Fruit fly (Drosophila melanogaster) whole organism, embryonic: Measurements from ENCODE around the gene CG16965.

Experiments used
- CG10267 ChIP-seq: fragments of 200-800 bp; sonication (Bioruptor generic); optimal IDR thresholded peaks from 2 replicates; lab custom pipeline; 2018; ENCODE audit warnings: missing biosample characterization, mild to moderate bottlenecking, missing genetic modification characterization, moderate library complexity
- CG10979 ChIP-seq: fragments of 200-800 bp; sonication (Bioruptor generic); optimal IDR thresholded peaks from 2 replicates; lab custom pipeline; 2018; ENCODE audit warnings: missing biosample characterization, mild to moderate bottlenecking, missing genetic modification characterization, moderate library complexity
- CG11093 ChIP-seq: fragments of 200-800 bp; sonication (Bioruptor generic); IDR thresholded peaks from 3 replicates; pipeline ENCODE4 v1.3.6; 2022; ENCODE audit warnings: missing biosample characterization, missing genetic modification characterization
- CG12104 ChIP-seq: fragments of 200-800 bp; sonication (Bioruptor generic); optimal IDR thresholded peaks from 3 replicates; lab custom pipeline; 2016; ENCODE audit warnings: missing biosample characterization, missing genetic modification characterization
- CG13123 ChIP-seq: fragments of 200-800 bp; sonication (Bioruptor generic); optimal IDR thresholded peaks from 2 replicates; lab custom pipeline; 2016; ENCODE audit warnings: missing biosample characterization, missing genetic modification characterization
- CG13296 ChIP-seq: fragments of 200-800 bp; sonication (Bioruptor generic); optimal IDR thresholded peaks from 3 replicates; lab custom pipeline; 2018; ENCODE audit warnings: missing biosample characterization, mild to moderate bottlenecking, missing genetic modification characterization
- CG14014 ChIP-seq: fragments of 200-800 bp; sonication (Bioruptor generic); IDR thresholded peaks from 2 replicates; pipeline ENCODE4 v1.3.6; 2022; ENCODE audit warnings: missing biosample characterization, missing genetic modification characterization
- CG16779 ChIP-seq: fragments of 200-800 bp; sonication (Bioruptor generic); IDR thresholded peaks from 2 replicates; pipeline ENCODE4 v1.3.6; 2022; ENCODE audit warnings: missing biosample characterization, missing genetic modification characterization
- CG17186 ChIP-seq: fragments of 200-800 bp; sonication (Bioruptor generic); optimal IDR thresholded peaks from 3 replicates; lab custom pipeline; 2017; ENCODE audit warnings: missing biosample characterization, missing genetic modification reagents, missing genetic modification characterization
- CG17912 ChIP-seq: fragments of 200-800 bp; sonication (Bioruptor generic); optimal IDR thresholded peaks from 2 replicates; lab custom pipeline; 2018; ENCODE audit warnings: missing biosample characterization, mild to moderate bottlenecking, missing genetic modification characterization
- CG2199 ChIP-seq: fragments of 200-800 bp; sonication (Bioruptor generic); IDR thresholded peaks from 3 replicates; pipeline ENCODE4 v1.3.6; 2022; ENCODE audit warnings: missing biosample characterization, missing genetic modification characterization
- CG3163 ChIP-seq: fragments of 200-800 bp; sonication (Bioruptor generic); optimal IDR thresholded peaks from 3 replicates; lab custom pipeline; 2016; ENCODE audit warnings: missing biosample characterization, missing genetic modification characterization
- CG3407 ChIP-seq: fragments of 200-800 bp; sonication (Bioruptor generic); optimal IDR thresholded peaks from 2 replicates; lab custom pipeline; 2018; ENCODE audit warnings: missing biosample characterization, mild to moderate bottlenecking, missing genetic modification characterization
- CG3838 ChIP-seq: fragments of 200-800 bp; sonication (Bioruptor generic); optimal IDR thresholded peaks from 3 replicates; lab custom pipeline; 2016; ENCODE audit warnings: missing biosample characterization, missing genetic modification characterization
- CG6175 ChIP-seq: fragments of 200-800 bp; sonication (Bioruptor generic); IDR thresholded peaks from 3 replicates; pipeline ENCODE4 v1.3.6; 2022; ENCODE audit warnings: missing biosample characterization, missing genetic modification characterization
- CG7786 ChIP-seq: fragments of 200-800 bp; sonication (Bioruptor generic); optimal IDR thresholded peaks from 2 replicates; lab custom pipeline; 2016; ENCODE audit warnings: missing biosample characterization, missing genetic modification characterization
- CkIIα-i1 ChIP-seq: fragments of 200-800 bp; sonication (Bioruptor generic); IDR thresholded peaks from 2 replicates; pipeline ENCODE4 v1.3.6; 2022; ENCODE audit warnings: missing biosample characterization, missing genetic modification characterization
- D ChIP-seq, 2 experiments: fragments of 200-800 bp in 1 of 2; fragments of >200 bp in 1 of 2; sonication (Bioruptor generic) in 1 of 2; optimal IDR thresholded peaks; 2 replicates in 1 of 2; 3 replicates in 1 of 2; lab custom pipeline; 2017; ENCODE audit warnings: mild to moderate bottlenecking in 1 of 2, missing biosample characterization in 1 of 2, missing genetic modification characterization in 1 of 2, missing genetic modification reagents in 1 of 2
- Dad ChIP-seq: fragments of 200-800 bp; sonication (Bioruptor generic); optimal IDR thresholded peaks from 3 replicates; lab custom pipeline; 2016; ENCODE audit warnings: missing biosample characterization, missing genetic modification characterization
- Doc2 ChIP-seq: fragments of 200-800 bp; sonication (Bioruptor generic); IDR thresholded peaks from 2 replicates; pipeline ENCODE4 v1.3.6; 2022; ENCODE audit warnings: missing biosample characterization, missing genetic modification characterization
- Dp ChIP-seq: fragments of 200-800 bp; sonication (Bioruptor generic); optimal IDR thresholded peaks from 2 replicates; lab custom pipeline; 2018; ENCODE audit warnings: missing biosample characterization, mild to moderate bottlenecking, missing genetic modification characterization, moderate library complexity
- ERR ChIP-seq: fragments of 200-800 bp; sonication (Bioruptor generic); optimal IDR thresholded peaks from 2 replicates; lab custom pipeline; 2016; ENCODE audit warnings: missing biosample characterization, missing genetic modification characterization
- Elba2 ChIP-seq: fragments of 200-800 bp; sonication (Bioruptor generic); optimal IDR thresholded peaks from 3 replicates; lab custom pipeline; 2016; ENCODE audit warnings: missing biosample characterization, missing genetic modification characterization
- Ets97D ChIP-seq: fragments of 200-800 bp; sonication (Bioruptor generic); optimal IDR thresholded peaks from 3 replicates; lab custom pipeline; 2016; ENCODE audit warnings: missing biosample characterization, missing genetic modification characterization
- HHEX ChIP-seq: fragments of 200-800 bp; sonication (Bioruptor generic); optimal IDR thresholded peaks from 3 replicates; lab custom pipeline; 2017; ENCODE audit warnings: missing biosample characterization, mild to moderate bottlenecking, missing genetic modification characterization, missing genetic modification reagents
- Meics ChIP-seq: fragments of 200-800 bp; sonication (Bioruptor generic); optimal IDR thresholded peaks from 2 replicates; lab custom pipeline; 2017; ENCODE audit warnings: missing biosample characterization, mild to moderate bottlenecking, missing genetic modification characterization
- Oli ChIP-seq: fragments of 200-800 bp; sonication (Bioruptor generic); optimal IDR thresholded peaks from 2 replicates; lab custom pipeline; 2018; ENCODE audit warnings: missing biosample characterization, mild to moderate bottlenecking, missing genetic modification characterization, moderate library complexity
- Sox102F ChIP-seq: fragments of 200-800 bp; sonication (Bioruptor generic); optimal IDR thresholded peaks from 2 replicates; lab custom pipeline; 2018; ENCODE audit warnings: missing biosample characterization, mild to moderate bottlenecking, missing genetic modification characterization, moderate library complexity
- Ssrp ChIP-seq: fragments of 200-800 bp; sonication (Bioruptor generic); optimal IDR thresholded peaks from 2 replicates; lab custom pipeline; 2018; ENCODE audit warnings: missing biosample characterization, mild to moderate bottlenecking, missing genetic modification characterization, moderate library complexity
- Xbp1 ChIP-seq: fragments of 200-800 bp; sonication (Bioruptor generic); optimal IDR thresholded peaks from 3 replicates; lab custom pipeline; 2016; ENCODE audit warnings: missing biosample characterization, mild to moderate bottlenecking, missing genetic modification characterization
- YL-1 ChIP-seq: fragments of 200-800 bp; sonication (Bioruptor generic); optimal IDR thresholded peaks from 3 replicates; lab custom pipeline; 2017; ENCODE audit warnings: missing biosample characterization, mild to moderate bottlenecking, missing genetic modification characterization
- ap ChIP-seq: fragments of 200-800 bp; sonication (Bioruptor generic); IDR thresholded peaks from 2 replicates; pipeline ENCODE4 v1.3.6; 2022; ENCODE audit warnings: missing biosample characterization, missing genetic modification characterization
- ash1 ChIP-seq: fragments of 200-800 bp; sonication (Bioruptor generic); optimal IDR thresholded peaks from 2 replicates; lab custom pipeline; 2018; ENCODE audit warnings: missing biosample characterization, mild to moderate bottlenecking, missing genetic modification characterization
- cato ChIP-seq: fragments of 200-800 bp; sonication (Bioruptor generic); optimal IDR thresholded peaks from 2 replicates; lab custom pipeline; 2016; ENCODE audit warnings: missing biosample characterization, missing genetic modification characterization, borderline replicate concordance
- dati ChIP-seq: fragments of 200-800 bp; sonication (Bioruptor generic); IDR thresholded peaks from 2 replicates; pipeline ENCODE4 v1.3.6; 2022; ENCODE audit warnings: missing biosample characterization, missing genetic modification characterization
- gfzf ChIP-seq: fragments of 200-800 bp; sonication (Bioruptor generic); optimal IDR thresholded peaks from 2 replicates; lab custom pipeline; 2016; ENCODE audit warnings: missing biosample characterization, mild to moderate bottlenecking, missing genetic modification characterization, moderate library complexity
- hth ChIP-seq: fragments of >200 bp; optimal IDR thresholded peaks from 2 replicates; lab custom pipeline; 2017; ENCODE audit warnings: inconsistent platforms
- inv ChIP-seq: fragments of 200-800 bp; sonication (Bioruptor generic); IDR thresholded peaks from 2 replicates; pipeline ENCODE4 v1.3.6; 2022; ENCODE audit warnings: missing biosample characterization, missing genetic modification characterization; ENCODE audit not compliant: partially characterized antibody
- knrl ChIP-seq: fragments of 200-800 bp; sonication (Bioruptor generic); IDR thresholded peaks from 3 replicates; pipeline ENCODE4 v1.3.6; 2022; ENCODE audit warnings: missing biosample characterization, missing genetic modification characterization; ENCODE audit not compliant: partially characterized antibody
- lmd ChIP-seq: fragments of 200-800 bp; sonication (Bioruptor generic); IDR thresholded peaks from 2 replicates; pipeline ENCODE4 v1.3.6; 2022; ENCODE audit warnings: missing biosample characterization, missing genetic modification characterization
- odd ChIP-seq: fragments of 200-800 bp; sonication (Bioruptor generic); optimal IDR thresholded peaks from 2 replicates; lab custom pipeline; 2017; ENCODE audit warnings: missing biosample characterization, mild to moderate bottlenecking, missing genetic modification characterization
- pb ChIP-seq: fragments of 200-800 bp; sonication (Bioruptor generic); optimal IDR thresholded peaks from 3 replicates; lab custom pipeline; 2016; ENCODE audit warnings: missing biosample characterization, missing genetic modification characterization
- pho ChIP-seq: fragments of 200-800 bp; sonication (Bioruptor generic); optimal IDR thresholded peaks from 2 replicates; lab custom pipeline; 2016; ENCODE audit warnings: missing biosample characterization, missing genetic modification characterization
- phol ChIP-seq: fragments of 200-800 bp; sonication (Bioruptor generic); optimal IDR thresholded peaks from 3 replicates; lab custom pipeline; 2018; ENCODE audit warnings: missing biosample characterization, mild to moderate bottlenecking, missing genetic modification characterization, moderate library complexity
- sqz ChIP-seq: fragments of 200-800 bp; sonication (Bioruptor generic); optimal IDR thresholded peaks from 3 replicates; lab custom pipeline; 2018; ENCODE audit warnings: missing biosample characterization, mild to moderate bottlenecking, missing genetic modification characterization
- sr ChIP-seq: fragments of 200-800 bp; sonication (Bioruptor generic); IDR thresholded peaks from 3 replicates; pipeline ENCODE4 v1.3.6; 2022; ENCODE audit warnings: missing biosample characterization, missing genetic modification characterization
- toy ChIP-seq: fragments of 200-800 bp; sonication (Bioruptor generic); IDR thresholded peaks from 2 replicates; pipeline ENCODE4 v1.3.6; 2022; ENCODE audit warnings: missing biosample characterization, missing genetic modification characterization
- z ChIP-seq: fragments of 200-800 bp; sonication (Bioruptor generic); IDR thresholded peaks from 3 replicates; pipeline ENCODE4 v1.3.6; 2022; ENCODE audit warnings: missing biosample characterization, missing genetic modification characterization
- zen ChIP-seq: fragments of 200-800 bp; sonication (Bioruptor generic); optimal IDR thresholded peaks from 3 replicates; lab custom pipeline; 2018; ENCODE audit warnings: missing biosample characterization, mild to moderate bottlenecking, missing genetic modification characterization, moderate library complexity
- zfh2 ChIP-seq: fragments of 200-800 bp; sonication (Bioruptor generic); optimal IDR thresholded peaks from 2 replicates; lab custom pipeline; 2016; ENCODE audit warnings: missing biosample characterization, missing genetic modification characterization

Gene CG16965

dm6 chr2L:12004211-12004979 lies 23.0 kb downstream of the CG16965 start (continued):
- TF ChIP-seq CG12104 (GFP tag; lab: Kevin White, UChicago) (peak; percentile 62), Ssrp (tag; lab: Kevin White, UChicago) (no peak), Elba2 (GFP tag; lab: Kevin White, UChicago) (no peak), CG6175 (GFP tag; lab: Robert Waterston, UW) (no peak), ERR (peak; percentile 32), phol (peak; percentile 74), pb (GFP tag; lab: Kevin White, UChicago) (no peak), YL-1 (GFP tag; lab: Kevin White, UChicago) (peak; percentile 61), zfh2 (no peak), sr (GFP tag; lab: Robert Waterston, UW) (no peak), CG13123 (GFP tag; lab: Kevin White, UChicago) (peak; percentile 76), CkIIα-i1 (GFP tag; lab: Robert Waterston, UW) (no peak), CG11093 (GFP tag; lab: Robert Waterston, UW) (no peak), Xbp1 (GFP tag; lab: Kevin White, UChicago) (peak; percentile 17), toy (no peak), ap (GFP tag; lab: Robert Waterston, UW) (no peak), lmd (GFP tag; lab: Robert Waterston, UW) (no peak), knrl (no peak), Sox102F (GFP tag; lab: Kevin White, UChicago) (peak; percentile 68), pho (peak; percentile 28), gfzf (GFP tag; lab: Kevin White, UChicago) (no peak), CG16779 (GFP tag; lab: Robert Waterston, UW) (no peak), Doc2 (GFP tag; lab: Robert Waterston, UW) (no peak), odd (peak; percentile 89), CG14014 (no peak), CG3407 (GFP tag; lab: Kevin White, UChicago) (peak; percentile 93), ash1 (GFP tag; lab: Kevin White, UChicago) (no peak), sqz (GFP tag; lab: Kevin White, UChicago) (peak; percentile 72), Meics (GFP tag; lab: Kevin White, UChicago) (peak; percentile 60), CG3163 (GFP tag; lab: Kevin White, UChicago) (no peak), CG7786 (no peak), z (GFP tag; lab: Robert Waterston, UW) (no peak), D (optimal IDR thresholded peaks at IDR 0.05; lab: Kevin White, UChicago) (no peak), D (GFP tag; optimal IDR thresholded peaks at IDR 0.05; lab: Kevin White, UChicago) (peak; percentile 75), Dad (GFP tag; lab: Kevin White, UChicago) (peak; percentile 11), CG17186 (GFP tag; lab: Kevin White, UChicago) (no peak), hth (lab: Kevin White, UChicago) (no peak), Ets97D (GFP tag; lab: Kevin White, UChicago) (peak; percentile 32), Oli (tag; lab: Kevin White, UChicago) (no peak), CG13296 (GFP tag; lab: Kevin White, UChicago) (peak; percentile 67), cato (GFP tag; lab: Kevin White, UChicago) (peak; percentile 63), zen (no peak), CG17912 (peak; percentile 75), CG10979 (peak; percentile 24), Dp (peak; percentile 39), HHEX (peak; percentile 79), CG3838 (peak; percentile 96), inv (GFP tag; lab: Robert Waterston, UW) (no peak), dati (GFP tag; lab: Robert Waterston, UW) (no peak), CG2199 (GFP tag; lab: Robert Waterston, UW) (no peak), CG10267 (tag; lab: Kevin White, UChicago) (peak; percentile 10)
